Fruit fly (Drosophila melanogaster): ENCODE measurements around the gene CG14107.

- TF ChIP-seq psq (optimal IDR thresholded peaks at IDR 0.05) = no peak
- no peak for TF ChIP-seq h (optimal IDR thresholded peaks at IDR 0.05)
- TF ChIP-seq ttk (optimal IDR thresholded peaks at IDR 0.05) = no peak
- no peak for TF ChIP-seq insv (optimal IDR thresholded peaks at IDR 0.05)
- TF ChIP-seq Sin3A (optimal IDR thresholded peaks at IDR 0.05) = no peak
- no peak for TF ChIP-seq Myc (optimal IDR thresholded peaks at IDR 0.05)
Observed at dm6 chr3L:13387608-13388007, 6.5 kb upstream of the CG14107 start, which contains the start of gene CG10171.
